Worm (Caenorhabditis elegans) whole organism, late embryonic: ENCODE results near the gene srz-6.

Experiments used
- F13H6.1 ChIP-seq: sonication (generic microtip); optimal IDR thresholded peaks from 2 replicates; lab custom pipeline; 2016; ENCODE audit warnings: missing genetic modification characterization, missing compliant biosample characterization
- K09A11.1 ChIP-seq: sonication (generic microtip); optimal IDR thresholded peaks from 2 replicates; lab custom pipeline; 2017; ENCODE audit warnings: antibody characterized with exemption, mild to moderate bottlenecking, missing genetic modification characterization, missing compliant biosample characterization; ENCODE audit not compliant: insufficient read depth
- ama-1 ChIP-seq: fragments of 150-350 bp; optimal IDR thresholded peaks from 2 replicates; lab custom pipeline; 2014
- ceh-18 ChIP-seq: sonication (generic microtip); optimal IDR thresholded peaks from 2 replicates; lab custom pipeline; 2016; ENCODE audit warnings: missing genetic modification characterization, missing compliant biosample characterization
- ceh-19 ChIP-seq: fragments of 200-800 bp; sonication (Bioruptor generic); optimal IDR thresholded peaks from 2 replicates; lab custom pipeline; 2018; ENCODE audit warnings: mild to moderate bottlenecking, missing genetic modification characterization, missing compliant biosample characterization
- ceh-2 ChIP-seq: sonication (generic microtip); optimal IDR thresholded peaks from 2 replicates; lab custom pipeline; 2016; ENCODE audit warnings: missing genotype, missing genetic modification characterization, missing compliant biosample characterization
- ceh-22 ChIP-seq: sonication (generic microtip); optimal IDR thresholded peaks from 2 replicates; lab custom pipeline; 2017; ENCODE audit warnings: missing biosample characterization, missing genetic modification characterization
- ceh-24 ChIP-seq: sonication (generic microtip); optimal IDR thresholded peaks from 2 replicates; lab custom pipeline; 2016; ENCODE audit warnings: mild to moderate bottlenecking, missing genetic modification characterization, missing compliant biosample characterization
- ceh-30 ChIP-seq: fragments of 150-350 bp; optimal IDR thresholded peaks from 2 replicates; lab custom pipeline; 2014; ENCODE audit warnings: missing biosample characterization, missing genetic modification characterization
- ceh-34 ChIP-seq: sonication (generic microtip); optimal IDR thresholded peaks from 2 replicates; lab custom pipeline; 2016; ENCODE audit warnings: mild to moderate bottlenecking, missing genetic modification characterization, missing compliant biosample characterization
- ceh-48 ChIP-seq: sonication (generic microtip); optimal IDR thresholded peaks from 2 replicates; lab custom pipeline; 2016; ENCODE audit warnings: missing genetic modification characterization, inconsistent platforms, missing compliant biosample characterization
- dve-1 ChIP-seq: sonication (generic microtip); optimal IDR thresholded peaks from 2 replicates; lab custom pipeline; 2017; ENCODE audit warnings: antibody characterized with exemption, mild to moderate bottlenecking, missing genetic modification characterization, missing compliant biosample characterization
- ets-4 ChIP-seq: sonication (generic microtip); optimal IDR thresholded peaks from 2 replicates; lab custom pipeline; 2016; ENCODE audit warnings: missing genetic modification characterization, missing compliant biosample characterization
- eyg-1 ChIP-seq: sonication (generic microtip); optimal IDR thresholded peaks from 2 replicates; lab custom pipeline; 2016; ENCODE audit warnings: missing genotype, missing genetic modification characterization, missing compliant biosample characterization
- fkh-10 ChIP-seq: fragments of 150-350 bp; optimal IDR thresholded peaks from 2 replicates; lab custom pipeline; 2014; ENCODE audit warnings: missing biosample characterization, missing genetic modification reagents, missing genetic modification characterization
- fkh-6 ChIP-seq: sonication (generic microtip); optimal IDR thresholded peaks from 2 replicates; lab custom pipeline; 2016; ENCODE audit warnings: missing genetic modification characterization, missing compliant biosample characterization
- hlh-13 ChIP-seq: fragments of 200-800 bp; sonication (Bioruptor generic); optimal IDR thresholded peaks from 2 replicates; lab custom pipeline; 2018; ENCODE audit warnings: mild to moderate bottlenecking, missing genetic modification characterization, missing compliant biosample characterization
- hlh-6 ChIP-seq: sonication (generic microtip); optimal IDR thresholded peaks from 2 replicates; lab custom pipeline; 2016; ENCODE audit warnings: missing genotype, missing genetic modification characterization, missing compliant biosample characterization
- hlh-8 ChIP-seq: sonication (generic microtip); optimal IDR thresholded peaks from 2 replicates; lab custom pipeline; 2016; ENCODE audit warnings: missing genotype, missing genetic modification characterization, missing compliant biosample characterization
- lin-11 ChIP-seq: fragments of 200-800 bp; sonication (Bioruptor generic); optimal IDR thresholded peaks from 2 replicates; lab custom pipeline; 2018; ENCODE audit warnings: mild to moderate bottlenecking, missing genetic modification characterization, missing compliant biosample characterization
- mec-3 ChIP-seq: sonication (generic microtip); optimal IDR thresholded peaks from 2 replicates; lab custom pipeline; 2016; ENCODE audit warnings: borderline replicate concordance, missing genetic modification characterization, missing compliant biosample characterization
- nfya-1 ChIP-seq: sonication (generic microtip); optimal IDR thresholded peaks from 2 replicates; lab custom pipeline; 2017; ENCODE audit warnings: missing genetic modification characterization, mild to moderate bottlenecking, missing compliant biosample characterization, antibody characterized with exemption, moderate library complexity
- nhr-11 ChIP-seq: fragments of 150-350 bp; optimal IDR thresholded peaks from 2 replicates; lab custom pipeline; 2014; ENCODE audit warnings: missing biosample characterization, missing genetic modification characterization
- nhr-232 ChIP-seq: sonication (generic microtip); optimal IDR thresholded peaks from 2 replicates; lab custom pipeline; 2016; ENCODE audit warnings: missing genetic modification characterization, missing compliant biosample characterization
- pag-3 ChIP-seq: sonication (generic microtip); optimal IDR thresholded peaks from 2 replicates; lab custom pipeline; 2016; ENCODE audit warnings: missing compliant biosample characterization, missing genetic modification characterization, borderline replicate concordance
- pax-1 ChIP-seq: fragments of 150-350 bp; optimal IDR thresholded peaks from 2 replicates; lab custom pipeline; 2014; ENCODE audit warnings: missing biosample characterization, missing genetic modification characterization
- pha-4 ChIP-seq: fragments of 150-350 bp; optimal IDR thresholded peaks from 2 replicates; lab custom pipeline; 2018; ENCODE audit warnings: missing biosample characterization, missing genetic modification reagents, missing genetic modification characterization
- ref-2 ChIP-seq: sonication (generic microtip); optimal IDR thresholded peaks from 2 replicates; lab custom pipeline; 2016; ENCODE audit warnings: missing genetic modification characterization, missing compliant biosample characterization
- rnt-1 ChIP-seq: sonication (generic microtip); optimal IDR thresholded peaks from 2 replicates; lab custom pipeline; 2016; ENCODE audit warnings: missing genetic modification characterization, missing compliant biosample characterization
- sdc-2 ChIP-seq: sonication (generic microtip); optimal IDR thresholded peaks from 2 replicates; lab custom pipeline; 2016; ENCODE audit warnings: missing genotype, missing genetic modification characterization, missing compliant biosample characterization
- sox-2 ChIP-seq: fragments of 200-800 bp; sonication (Bioruptor generic); IDR thresholded peaks from 2 replicates; pipeline ENCODE4 v1.3.6; 2022; ENCODE audit warnings: missing genetic modification reagents, missing genetic modification characterization, missing compliant biosample characterization
- syd-9 ChIP-seq: sonication (generic microtip); optimal IDR thresholded peaks from 2 replicates; lab custom pipeline; 2016; ENCODE audit warnings: mild to moderate bottlenecking, missing genetic modification characterization, moderate library complexity, missing compliant biosample characterization
- tbx-2 ChIP-seq: sonication (generic microtip); optimal IDR thresholded peaks from 2 replicates; lab custom pipeline; 2016; ENCODE audit warnings: missing genetic modification characterization, missing compliant biosample characterization
- unc-3 ChIP-seq, 2 experiments: fragments of 200-800 bp in 1 of 2; sonication (Bioruptor generic) in 1 of 2; sonication (generic microtip) in 1 of 2; conservative IDR thresholded peaks in 1 of 2; optimal IDR thresholded peaks in 1 of 2; 2 replicates each; pipeline versions ENCODE4 v1.3.6 to Lab custom; 2016 to 2022; ENCODE audit warnings: missing compliant biosample characterization in 2 of 2, missing genetic modification characterization in 2 of 2, missing genetic modification reagents in 1 of 2
- unc-42 ChIP-seq: sonication (generic microtip); optimal IDR thresholded peaks from 2 replicates; lab custom pipeline; 2016; ENCODE audit warnings: missing genotype, missing genetic modification characterization, missing compliant biosample characterization
- zip-5 ChIP-seq: sonication (generic microtip); optimal IDR thresholded peaks from 2 replicates; lab custom pipeline; 2016; ENCODE audit warnings: missing genetic modification characterization, missing compliant biosample characterization
- ztf-16 ChIP-seq: sonication (generic microtip); optimal IDR thresholded peaks from 2 replicates; lab custom pipeline; 2017; ENCODE audit warnings: missing genetic modification characterization, missing compliant biosample characterization

Gene srz-6

DNA sequence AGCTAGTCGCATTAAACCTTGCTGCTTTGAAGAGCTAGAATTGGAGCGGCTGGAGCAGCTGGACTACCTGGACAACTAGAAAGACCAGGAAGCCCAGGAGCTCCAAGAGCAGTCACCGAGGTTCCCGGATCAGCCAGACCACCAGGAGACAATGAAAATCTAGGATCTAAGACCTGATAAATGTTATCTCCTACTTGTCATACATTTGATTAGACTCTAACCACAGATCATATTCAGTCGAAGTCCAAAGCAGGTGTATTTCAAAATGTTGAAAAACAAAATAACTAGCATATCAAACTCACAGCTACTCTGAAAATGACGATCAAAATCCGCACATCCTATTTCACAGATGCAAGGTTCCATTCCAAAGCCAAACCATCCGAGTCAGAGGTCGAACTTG, at the start of gene srz-6:
Gene srz-6 (plus strand): TSS at position 301 of the 400 bp plus-strand sequence.
- no peak for TF ChIP-seq ets-4 (tag; lab: Kevin White, UChicago)
- no peak for TF ChIP-seq pha-4
- TF ChIP-seq nhr-232 (tag; lab: Kevin White, UChicago), result no peak
- TF ChIP-seq nfya-1 (tag; lab: Kevin White, UChicago), result no peak
- no peak for TF ChIP-seq hlh-13 (GFP tag; lab: Kevin White, UChicago)
- no peak for TF ChIP-seq sox-2 (GFP tag; lab: Robert Waterston, UW)
- no peak for TF ChIP-seq hlh-8
- TF ChIP-seq zip-5 (tag; lab: Kevin White, UChicago), result no peak
- TF ChIP-seq ama-1, result no peak
- no peak for TF ChIP-seq rnt-1 (tag; lab: Kevin White, UChicago)
- no peak for TF ChIP-seq pag-3 (tag; lab: Kevin White, UChicago)
- TF ChIP-seq ceh-48 (tag; lab: Kevin White, UChicago), result no peak
- no peak for TF ChIP-seq ceh-2 (tag; lab: Kevin White, UChicago)
- TF ChIP-seq syd-9 (tag; lab: Kevin White, UChicago), result no peak
- no peak for TF ChIP-seq lin-11 (tag; lab: Kevin White, UChicago)
- no peak for TF ChIP-seq ceh-19
- no peak for TF ChIP-seq unc-3 (GFP tag; conservative IDR thresholded peaks at IDR 0.05; lab: Robert Waterston, UW)
- TF ChIP-seq unc-3 (tag; optimal IDR thresholded peaks at IDR 0.05; lab: Kevin White, UChicago), result no peak

DNA sequence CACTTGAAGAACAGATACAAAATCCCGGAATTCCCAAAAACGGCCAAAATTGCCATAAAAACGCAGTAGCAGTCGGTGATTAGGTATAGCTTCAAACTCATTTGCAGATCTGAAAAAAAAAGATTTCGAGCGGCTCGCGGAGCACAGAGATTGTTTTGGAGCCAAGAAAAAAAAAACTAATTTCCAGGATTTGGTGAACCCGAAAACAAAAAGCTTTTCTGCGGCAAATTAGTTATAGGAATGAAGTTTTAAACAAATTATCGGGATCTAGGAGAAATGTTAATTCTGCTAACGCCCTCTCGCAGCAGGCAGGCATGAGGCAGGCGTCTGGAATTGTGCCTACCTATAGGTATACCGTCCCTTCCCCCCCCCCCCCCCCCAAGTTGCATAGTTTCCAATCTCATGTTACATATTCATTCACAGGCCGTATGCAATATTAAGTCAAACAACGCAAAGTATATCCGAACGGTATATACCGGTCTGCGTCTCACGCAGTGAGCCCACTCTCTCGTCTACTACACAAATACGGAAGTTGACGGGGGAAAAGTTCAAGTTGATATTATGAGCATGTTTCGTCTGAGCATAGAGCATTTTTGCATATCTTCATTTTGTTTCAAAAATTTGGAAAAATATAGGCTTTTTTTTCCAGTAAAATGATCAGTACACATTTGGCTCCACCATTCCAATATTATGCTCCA, 47.2 kb upstream of the srz-6 start, which contains the start of the genes W05H5.1 and pitr-6:
Gene W05H5.1 (minus strand): TSS at position 101 of the 698 bp plus-strand sequence.
Gene pitr-6 (plus strand): TSS at position 648 of the 698 bp plus-strand sequence.
- TF ChIP-seq rnt-1 (tag; lab: Kevin White, UChicago), result no peak
- TF ChIP-seq hlh-6, result no peak
- TF ChIP-seq unc-42 (tag; lab: Kevin White, UChicago), result no peak

DNA sequence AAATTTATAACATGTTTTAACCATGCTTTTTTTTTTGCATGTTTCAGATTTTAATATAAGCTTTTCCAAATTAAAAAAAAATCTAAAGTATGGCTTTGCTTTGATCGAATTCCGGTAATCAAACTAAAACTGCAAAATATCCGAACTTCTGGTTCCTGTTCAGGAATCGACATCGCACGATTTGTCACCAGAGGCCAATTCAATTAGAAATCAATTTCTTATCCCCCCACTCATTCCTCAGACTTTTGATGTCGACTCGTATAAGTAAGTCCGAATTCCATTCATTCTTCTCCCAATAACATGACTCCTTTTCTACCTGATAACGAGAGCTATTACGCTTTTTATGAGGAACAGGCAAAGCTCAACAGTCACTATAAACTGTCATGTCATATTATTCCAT, 43.8 kb upstream of the srz-6 start, which contains the start of gene srh-27:
Gene srh-27 (plus strand): TSS at position 301 of the 400 bp plus-strand sequence.
- TF ChIP-seq tbx-2 (tag; lab: Kevin White, UChicago), result no peak
- TF ChIP-seq ceh-18, result no peak
- TF ChIP-seq pag-3 (tag; lab: Kevin White, UChicago), result no peak
- TF ChIP-seq ceh-24 (tag; lab: Kevin White, UChicago), result no peak
- no peak for TF ChIP-seq lin-11 (tag; lab: Kevin White, UChicago)
- TF ChIP-seq K09A11.1 (tag; lab: Kevin White, UChicago), result no peak
- no peak for TF ChIP-seq eyg-1 (tag; lab: Kevin White, UChicago)
- no peak for TF ChIP-seq fkh-10 (GFP tag; lab: Kevin White, UChicago)
- no peak for TF ChIP-seq sox-2 (GFP tag; lab: Robert Waterston, UW)

DNA sequence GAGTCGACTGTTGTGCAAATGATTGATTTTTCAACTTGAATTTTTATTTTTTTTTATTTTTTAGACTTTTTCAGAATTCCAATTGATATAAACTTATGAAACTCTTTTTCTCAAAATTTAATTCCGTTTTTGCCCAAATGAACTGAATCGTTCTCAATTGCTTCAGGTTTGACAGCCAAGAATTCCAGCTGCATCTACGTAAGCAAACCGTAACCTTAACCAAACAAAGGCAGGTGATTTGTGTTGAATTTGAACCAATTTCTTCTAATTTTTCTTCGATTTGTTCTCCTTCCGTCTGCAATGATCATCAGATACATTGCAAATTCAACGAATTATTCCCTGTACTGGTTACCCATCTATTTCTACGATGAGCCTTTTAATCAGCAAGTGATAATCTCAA, 42.2 kb upstream of the srz-6 start, which contains the start of gene sre-34:
Gene sre-34 (plus strand): TSS at position 301 of the 400 bp plus-strand sequence.
- TF ChIP-seq fkh-6 (tag; lab: Kevin White, UChicago), result no peak
- no peak for TF ChIP-seq hlh-13 (GFP tag; lab: Kevin White, UChicago)
- no peak for TF ChIP-seq syd-9 (tag; lab: Kevin White, UChicago)
- no peak for TF ChIP-seq pax-1
- no peak for TF ChIP-seq ztf-16
- TF ChIP-seq, all 69 proteins: peak for 0

DNA sequence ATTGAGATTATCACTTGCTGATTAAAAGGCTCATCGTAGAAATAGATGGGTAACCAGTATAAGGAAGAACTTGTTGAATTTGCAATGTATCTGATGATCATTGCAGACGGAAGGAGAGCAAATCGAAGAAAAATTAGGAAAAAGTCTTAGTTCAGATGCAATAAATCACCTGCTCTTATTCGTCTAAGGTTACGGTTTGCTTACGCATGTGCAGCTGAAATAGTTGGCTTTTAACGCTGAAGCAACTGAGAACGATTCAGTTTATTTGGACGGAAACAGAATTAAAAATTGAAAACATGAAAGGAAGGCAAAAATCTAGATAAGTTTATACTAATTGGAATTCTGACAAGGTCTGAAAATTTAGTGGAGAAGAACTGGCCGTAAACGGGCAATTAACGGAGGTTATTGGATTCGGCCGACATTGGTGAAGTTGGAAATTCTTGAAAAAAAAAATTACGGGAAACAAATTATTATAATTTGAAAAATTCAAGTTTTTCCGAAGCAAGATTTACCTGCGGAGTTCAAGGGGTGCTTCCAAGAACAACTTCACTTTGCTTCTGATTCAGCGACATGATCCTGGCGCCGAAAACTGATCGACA, 39.2 kb upstream of the srz-6 start, which contains the start of the genes sre-35 and sre-33:
Gene sre-35 (minus strand): TSS at position 101 of the 599 bp plus-strand sequence.
Gene sre-33 (plus strand): TSS at position 549 of the 599 bp plus-strand sequence.
- TF ChIP-seq nhr-11 (tag; lab: Kevin White, UChicago) (no peak), ceh-22 (no peak), ref-2 (tag; lab: Kevin White, UChicago) (no peak), mec-3 (tag; lab: Kevin White, UChicago) (no peak), fkh-10 (GFP tag; lab: Kevin White, UChicago) (no peak), ceh-30 (tag; lab: Kevin White, UChicago) (no peak), pag-3 (tag; lab: Kevin White, UChicago) (no peak), F13H6.1 (tag; lab: Kevin White, UChicago) (no peak), ceh-34 (tag; lab: Kevin White, UChicago) (no peak), ceh-24 (tag; lab: Kevin White, UChicago) (no peak), pha-4 (no peak), sdc-2 (tag; lab: Kevin White, UChicago) (no peak), dve-1 (tag; lab: Kevin White, UChicago) (no peak)
